Worm (Caenorhabditis elegans): ENCODE measurements around the gene spin-1.

Gene spin-1

ce11 chrV:12114693-12115092 is at the start of gene spin-1:
TSS of gene spin-1 (plus strand) at chrV:12114993.
- TF ChIP-seq F49E8.2 (tag; optimal IDR thresholded peaks at IDR 0.05; ENCODE audit: borderline replicate concordance), result no peak
- TF ChIP-seq daf-16 (GFP tag; optimal IDR thresholded peaks at IDR 0.05), result no peak
- no peak for TF ChIP-seq daf-16 (tag; optimal IDR thresholded peaks at IDR 0.05)
- TF ChIP-seq ama-1 (optimal IDR thresholded peaks at IDR 0.05), result no peak
- no peak for TF ChIP-seq daf-12 (tag; optimal IDR thresholded peaks at IDR 0.05)
- TF ChIP-seq nhr-102 (tag; optimal IDR thresholded peaks at IDR 0.05), result no peak
- TF ChIP-seq aly-2 (tag; optimal IDR thresholded peaks at IDR 0.05), result no peak
- TF ChIP-seq nhr-111 (GFP tag; optimal IDR thresholded peaks at IDR 0.05), result no peak
- no peak for TF ChIP-seq ceh-82 (tag; optimal IDR thresholded peaks at IDR 0.05)
- TF ChIP-seq gei-8 (GFP tag; optimal IDR thresholded peaks at IDR 0.05), result no peak
- TF ChIP-seq unc-39 (tag; optimal IDR thresholded peaks at IDR 0.05), result no peak
- TF ChIP-seq nhr-28 (tag; optimal IDR thresholded peaks at IDR 0.05), result no peak
- TF ChIP-seq nhr-41 (GFP tag; IDR thresholded peaks at IDR 0.05), result no peak
- no peak for TF ChIP-seq dmd-6 (GFP tag; IDR thresholded peaks at IDR 0.05)
- no peak for TF ChIP-seq lsy-2 (tag; optimal IDR thresholded peaks at IDR 0.05)
- TF ChIP-seq hif-1 (tag; optimal IDR thresholded peaks at IDR 0.05), result no peak
- TF ChIP-seq T26A8.4 (GFP tag; IDR thresholded peaks at IDR 0.05), result no peak
- TF ChIP-seq saeg-2 (GFP tag; IDR thresholded peaks at IDR 0.05), result no peak
- TF ChIP-seq D1046.2 (GFP tag; IDR thresholded peaks at IDR 0.05), result no peak
- TF ChIP-seq daf-8 (GFP tag; IDR thresholded peaks at IDR 0.05), result no peak

- TF ChIP-seq lin-1 (GFP tag; IDR thresholded peaks at IDR 0.05), result no peak
- no peak for TF ChIP-seq egl-27 (tag; optimal IDR thresholded peaks at IDR 0.05)
- no peak for TF ChIP-seq ceh-62 (tag; optimal IDR thresholded peaks at IDR 0.05)
- no peak for TF ChIP-seq T26A8.4 (GFP tag; IDR thresholded peaks at IDR 0.05)
- TF ChIP-seq F49E8.2 (tag; optimal IDR thresholded peaks at IDR 0.05; ENCODE audit: borderline replicate concordance), result no peak
- no peak for TF ChIP-seq hif-1 (tag; optimal IDR thresholded peaks at IDR 0.05)
- no peak for TF ChIP-seq spr-3 (GFP tag; optimal IDR thresholded peaks at IDR 0.05)
- no peak for TF ChIP-seq zfp-3 (GFP tag; conservative IDR thresholded peaks at IDR 0.05)
- TF ChIP-seq skn-1 (tag; optimal IDR thresholded peaks at IDR 0.05), result no peak
- TF ChIP-seq nhr-10 (tag; optimal IDR thresholded peaks at IDR 0.05), result no peak
- 0 out of 2 replicates have a peak, but pooled peaks have one; percentile 11 for TF ChIP-seq arid-1 (GFP tag; conservative IDR thresholded peaks at IDR 0.05)
- no peak for TF ChIP-seq snpc-1.2 (GFP tag; IDR thresholded peaks at IDR 0.05)
- no peak for TF ChIP-seq daf-12 (tag; optimal IDR thresholded peaks at IDR 0.05)
- TF ChIP-seq daf-19 (GFP tag; conservative IDR thresholded peaks at IDR 0.05), result no peak
- TF ChIP-seq ceh-28 (tag; optimal IDR thresholded peaks at IDR 0.05), result peak; percentile 27
- no peak for TF ChIP-seq zip-11 (GFP tag; IDR thresholded peaks at IDR 0.05)
- no peak for TF ChIP-seq snpc-4 (tag; optimal IDR thresholded peaks at IDR 0.05)
- TF ChIP-seq unc-62 (GFP tag; optimal IDR thresholded peaks at IDR 0.05 in 1 of 2), result no peak
- TF ChIP-seq unc-62 (tag; optimal IDR thresholded peaks at IDR 0.05), result no peak
- TF ChIP-seq ztf-11 (tag; optimal IDR thresholded peaks at IDR 0.05), result no peak
- TF ChIP-seq nhr-76 (tag; optimal IDR thresholded peaks at IDR 0.05), result no peak
- TF ChIP-seq ceh-82 (tag; optimal IDR thresholded peaks at IDR 0.05), result no peak
- no peak for TF ChIP-seq unc-39 (tag; optimal IDR thresholded peaks at IDR 0.05)
- TF ChIP-seq F26F4.8 (GFP tag; conservative IDR thresholded peaks at IDR 0.05), result no peak
- TF ChIP-seq nhr-11 (tag; optimal IDR thresholded peaks at IDR 0.05), result peak; percentile 30
- TF ChIP-seq sdz-12 (GFP tag; optimal IDR thresholded peaks at IDR 0.05), result no peak
- peak; percentile 22 for TF ChIP-seq nhr-111 (GFP tag; optimal IDR thresholded peaks at IDR 0.05)
- no peak for TF ChIP-seq ZK337.2 (GFP tag; IDR thresholded peaks at IDR 0.05)
- TF ChIP-seq T20F7.1 (GFP tag; optimal IDR thresholded peaks at IDR 0.05), result no peak
- TF ChIP-seq dmd-6 (GFP tag; IDR thresholded peaks at IDR 0.05), result 0 out of 2 replicates have a peak, but pooled peaks have one; percentile 8
- peak; percentile 93 for TF ChIP-seq aha-1 (tag)
- peak; percentile 26 for TF ChIP-seq mxl-3 (GFP tag; optimal IDR thresholded peaks at IDR 0.05)
- peak in 1 of 2 experiments; percentile 59 for TF ChIP-seq mdl-1 (tag; optimal IDR thresholded peaks at IDR 0.05)
- no peak for TF ChIP-seq mdt-29 (GFP tag; IDR thresholded peaks at IDR 0.05)
- no peak for TF ChIP-seq egl-43 (GFP tag; IDR thresholded peaks at IDR 0.05)
- TF ChIP-seq F37D6.2 (tag; optimal IDR thresholded peaks at IDR 0.05), result no peak
- TF ChIP-seq mes-2 (tag; optimal IDR thresholded peaks at IDR 0.05; ENCODE audit: poor library complexity, severe bottlenecking), result peak; percentile 22
- TF ChIP-seq nhr-6 (tag; optimal IDR thresholded peaks at IDR 0.05), result peak; percentile 62
- no peak for TF ChIP-seq Y5F2A.4 (GFP tag; optimal IDR thresholded peaks at IDR 0.05)
- peak in 1 of 2 experiments; percentile 13 for TF ChIP-seq lsy-2 (tag; optimal IDR thresholded peaks at IDR 0.05)
These were observed 49.4 kb upstream of the spin-1 start, which contains the start of gene pqn-53 for ce11 chrV:12065369-12065768. TSS of gene pqn-53 (minus strand) at chrV:12065391.
